Fruit fly (Drosophila melanogaster): ENCODE results near the gene MnM.

- no peak for TF ChIP-seq CG34367 (tag; optimal IDR thresholded peaks at IDR 0.05)
- no peak for TF ChIP-seq CG14655 (GFP tag; optimal IDR thresholded peaks at IDR 0.05)
- no peak for TF ChIP-seq CG13204 (GFP tag; optimal IDR thresholded peaks at IDR 0.05)
- no peak for TF ChIP-seq CG9948 (tag; optimal IDR thresholded peaks at IDR 0.05)
- no peak for TF ChIP-seq D1 (tag; optimal IDR thresholded peaks at IDR 0.05)
- TF ChIP-seq CG8159 (tag; optimal IDR thresholded peaks at IDR 0.05): no peak
- TF ChIP-seq CG8301 (tag; optimal IDR thresholded peaks at IDR 0.05): no peak
- TF ChIP-seq Pif1B (GFP tag; optimal IDR thresholded peaks at IDR 0.05): no peak
- TF ChIP-seq Ets98B (GFP tag; IDR thresholded peaks at IDR 0.05): no peak
- TF ChIP-seq CG4496 (GFP tag; IDR thresholded peaks at IDR 0.05): no peak
- no peak for TF ChIP-seq Pif1A (GFP tag; optimal IDR thresholded peaks at IDR 0.05)
- TF ChIP-seq EcR (GFP tag; optimal IDR thresholded peaks at IDR 0.05): no peak
- TF ChIP-seq CG10348 (GFP tag; IDR thresholded peaks at IDR 0.05): no peak
Observed at dm6 chr3L:3187263-3187662, 8.9 kb upstream of the MnM start, which contains the start of gene CG14957.
